Worm (Caenorhabditis elegans) whole organism, late embryonic: ENCODE data around the gene C45B2.2.

Experiments
- Y22D7AL.16 ChIP-seq: sonication (generic microtip); optimal IDR thresholded peaks from 2 replicates; lab custom pipeline; 2016; ENCODE audit warnings: missing genetic modification characterization, missing compliant biosample characterization
- ahr-1 ChIP-seq: sonication (generic microtip); optimal IDR thresholded peaks from 2 replicates; lab custom pipeline; 2016; ENCODE audit warnings: missing genetic modification characterization, missing compliant biosample characterization
- ama-1 ChIP-seq: fragments of 150-350 bp; optimal IDR thresholded peaks from 2 replicates; lab custom pipeline; 2014
- che-1 ChIP-seq: sonication (generic microtip); optimal IDR thresholded peaks from 2 replicates; lab custom pipeline; 2016; ENCODE audit warnings: mild to moderate bottlenecking, missing genetic modification characterization, missing compliant biosample characterization
- dmd-4 ChIP-seq: sonication (generic microtip); optimal IDR thresholded peaks from 2 replicates; lab custom pipeline; 2016; ENCODE audit warnings: borderline replicate concordance, missing genetic modification characterization, missing compliant biosample characterization
- eyg-1 ChIP-seq: sonication (generic microtip); optimal IDR thresholded peaks from 2 replicates; lab custom pipeline; 2016; ENCODE audit warnings: missing genotype, missing genetic modification characterization, missing compliant biosample characterization
- gmeb-2 ChIP-seq: sonication (generic microtip); optimal IDR thresholded peaks from 2 replicates; lab custom pipeline; 2016; ENCODE audit warnings: missing genetic modification characterization, inconsistent platforms, missing compliant biosample characterization
- hlh-6 ChIP-seq: sonication (generic microtip); optimal IDR thresholded peaks from 2 replicates; lab custom pipeline; 2016; ENCODE audit warnings: missing genotype, missing genetic modification characterization, missing compliant biosample characterization
- odd-2 ChIP-seq: sonication (generic microtip); optimal IDR thresholded peaks from 2 replicates; lab custom pipeline; 2017; ENCODE audit warnings: antibody characterized with exemption, mild to moderate bottlenecking, missing genetic modification characterization, missing compliant biosample characterization
- pat-9 ChIP-seq: fragments of 200-800 bp; sonication (Bioruptor generic); optimal IDR thresholded peaks from 2 replicates; lab custom pipeline; 2018; ENCODE audit warnings: mild to moderate bottlenecking, missing genetic modification characterization, moderate library complexity, missing compliant biosample characterization
- pha-4 ChIP-seq: fragments of 150-350 bp; optimal IDR thresholded peaks from 2 replicates; lab custom pipeline; 2018; ENCODE audit warnings: missing biosample characterization, missing genetic modification reagents, missing genetic modification characterization
- sdc-2 ChIP-seq: sonication (generic microtip); optimal IDR thresholded peaks from 2 replicates; lab custom pipeline; 2016; ENCODE audit warnings: missing genotype, missing genetic modification characterization, missing compliant biosample characterization
- sox-4 ChIP-seq: sonication (generic microtip); optimal IDR thresholded peaks from 2 replicates; lab custom pipeline; 2017; ENCODE audit warnings: mild to moderate bottlenecking, missing genetic modification characterization, inconsistent platforms, missing compliant biosample characterization
- zip-5 ChIP-seq: sonication (generic microtip); optimal IDR thresholded peaks from 2 replicates; lab custom pipeline; 2016; ENCODE audit warnings: missing genetic modification characterization, missing compliant biosample characterization

- no peak for TF ChIP-seq pat-9 (tag; lab: Kevin White, UChicago)
- no peak for TF ChIP-seq Y22D7AL.16 (tag; lab: Kevin White, UChicago)
- no peak for TF ChIP-seq pha-4 (tag; lab: Kevin White, UChicago)
- no peak for TF ChIP-seq dmd-4 (tag; lab: Kevin White, UChicago)
- no peak for TF ChIP-seq eyg-1
- TF ChIP-seq odd-2 (tag; lab: Kevin White, UChicago) = no peak
- TF ChIP-seq ama-1 (lab: Kevin White, UChicago) = no peak
- no peak for TF ChIP-seq zip-5 (tag; lab: Kevin White, UChicago)
- TF ChIP-seq gmeb-2 (tag; lab: Kevin White, UChicago) = no peak
- TF ChIP-seq che-1 (tag; lab: Kevin White, UChicago) = no peak
- no peak for TF ChIP-seq ahr-1 (tag; lab: Kevin White, UChicago)
- no peak for TF ChIP-seq sdc-2 (tag; lab: Kevin White, UChicago)
- TF ChIP-seq sox-4 (tag; lab: Kevin White, UChicago) = no peak
- no peak for TF ChIP-seq hlh-6
These were observed 24.8 kb downstream of the C45B2.2 start, which contains the start of gene kynu-1 for ce11 chrX:6109288-6109770.
